Fruit fly (Drosophila melanogaster): ENCODE results near the gene Rox8.
A peak's percentile ranks its signal among the peaks of the same experiment; 100 is the strongest.

Gene Rox8

DNA sequence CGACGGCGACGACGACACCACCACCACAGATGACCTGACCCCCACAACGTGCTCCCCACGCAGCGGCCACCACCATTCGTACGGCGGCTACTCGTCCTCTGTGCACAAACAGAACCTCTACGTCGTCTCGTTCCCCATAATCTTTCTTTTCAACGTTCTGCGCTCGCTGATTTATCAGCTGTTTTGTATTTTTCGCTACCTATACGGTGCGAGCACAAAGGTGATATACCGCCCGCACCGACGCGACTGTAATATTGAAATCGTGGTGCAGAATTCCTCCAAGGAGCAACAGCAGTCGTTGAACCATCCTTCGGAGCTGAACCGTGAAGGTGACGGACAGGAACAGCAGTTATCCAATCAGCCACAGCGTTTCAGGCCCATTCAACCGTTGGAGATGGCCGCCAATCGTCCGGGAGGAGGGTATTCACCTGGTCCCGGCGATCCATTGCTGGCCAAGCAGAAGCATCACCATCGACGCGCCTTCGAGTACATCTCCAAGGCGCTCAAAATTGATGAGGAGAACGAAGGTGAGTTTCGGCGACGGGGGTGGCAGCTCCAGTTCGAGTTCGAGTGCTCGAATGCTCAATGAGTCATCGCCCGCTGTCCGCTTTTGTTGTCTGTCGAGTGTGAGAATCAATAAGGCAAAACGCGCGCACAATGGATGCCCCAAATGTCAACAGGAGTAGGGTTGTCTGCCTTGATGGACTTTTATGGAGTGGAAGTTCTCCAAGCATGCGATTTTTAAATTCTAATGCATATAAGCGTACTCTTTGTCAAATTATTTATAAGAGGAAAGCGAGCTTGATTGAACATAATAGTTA lies 9.1 kb downstream of the Rox8 start, which contains the start of gene Miro (continued):
- TF ChIP-seq so (GFP tag; IDR thresholded peaks at IDR 0.05): no peak
- TF ChIP-seq CG1792 (GFP tag; optimal IDR thresholded peaks at IDR 0.05): no peak
- no peak for TF ChIP-seq CG9797 (GFP tag; optimal IDR thresholded peaks at IDR 0.05)
- no peak for TF ChIP-seq gcm2 (GFP tag; optimal IDR thresholded peaks at IDR 0.05)
- 0 out of 2 replicates have a peak, but pooled peaks have one; percentile 13 for TF ChIP-seq ara (GFP tag; IDR thresholded peaks at IDR 0.05)
- TF ChIP-seq CG12155 (GFP tag; optimal IDR thresholded peaks at IDR 0.05): peak; percentile 92
- TF ChIP-seq Hey (tag; optimal IDR thresholded peaks at IDR 0.05): no peak
- peak in 1 of 2 experiments; percentile 71 for TF ChIP-seq crp (GFP tag; optimal IDR thresholded peaks at IDR 0.05)
- no peak for TF ChIP-seq wek (GFP tag; optimal IDR thresholded peaks at IDR 0.05)
- no peak for TF ChIP-seq CG4282 (GFP tag; optimal IDR thresholded peaks at IDR 0.05)
- TF ChIP-seq ATbp (GFP tag; optimal IDR thresholded peaks at IDR 0.05): no peak
- TF ChIP-seq otp (GFP tag; IDR thresholded peaks at IDR 0.05): no peak
- no peak for TF ChIP-seq HLH4C (GFP tag; IDR thresholded peaks at IDR 0.05; ENCODE audit: partially characterized antibody)
- TF ChIP-seq E2f2 (GFP tag; IDR thresholded peaks at IDR 0.05): no peak
- no peak for TF ChIP-seq toy (GFP tag; IDR thresholded peaks at IDR 0.05)
- TF ChIP-seq CG9215 (GFP tag; IDR thresholded peaks at IDR 0.05): no peak
- no peak for TF ChIP-seq Sry-δ (GFP tag; optimal IDR thresholded peaks at IDR 0.05)
- TF ChIP-seq CG12236 (GFP tag; optimal IDR thresholded peaks at IDR 0.05): no peak
- no peak for TF ChIP-seq CG9609 (GFP tag; optimal IDR thresholded peaks at IDR 0.05)
- no peak for TF ChIP-seq CG14965 (GFP tag; optimal IDR thresholded peaks at IDR 0.05; ENCODE audit: borderline replicate concordance)
- TF ChIP-seq CG17361 (GFP tag; IDR thresholded peaks at IDR 0.05): no peak
- TF ChIP-seq ttk (GFP tag; IDR thresholded peaks at IDR 0.05): no peak
- peak; percentile 15 for TF ChIP-seq kay (GFP tag; optimal IDR thresholded peaks at IDR 0.05)
- TF ChIP-seq CG34376 (GFP tag; optimal IDR thresholded peaks at IDR 0.05): no peak
- TF ChIP-seq CG2199 (GFP tag; IDR thresholded peaks at IDR 0.05): no peak
- no peak for TF ChIP-seq z (GFP tag; IDR thresholded peaks at IDR 0.05)
- TF ChIP-seq CG9876 (GFP tag; optimal IDR thresholded peaks at IDR 0.05): no peak
- TF ChIP-seq Nf-YA (GFP tag; IDR thresholded peaks at IDR 0.05): no peak
- no peak for TF ChIP-seq sqz (GFP tag; optimal IDR thresholded peaks at IDR 0.05)
- no peak for TF ChIP-seq Poxn (GFP tag; IDR thresholded peaks at IDR 0.05)
- no peak for TF ChIP-seq disco-r (GFP tag; optimal IDR thresholded peaks at IDR 0.05)
- peak; percentile 63 for TF ChIP-seq nom (GFP tag; optimal IDR thresholded peaks at IDR 0.05)
- TF ChIP-seq CG33213 (GFP tag; optimal IDR thresholded peaks at IDR 0.05): no peak
- no peak for TF ChIP-seq stc (GFP tag; IDR thresholded peaks at IDR 0.05)
- TF ChIP-seq Dp (GFP tag; optimal IDR thresholded peaks at IDR 0.05): no peak
- TF ChIP-seq croc (GFP tag; conservative IDR thresholded peaks at IDR 0.05): no peak
- TF ChIP-seq CG4617 (GFP tag; optimal IDR thresholded peaks at IDR 0.05; ENCODE audit: borderline replicate concordance): no peak
- no peak for TF ChIP-seq CG11247 (GFP tag; IDR thresholded peaks at IDR 0.05)
- TF ChIP-seq NC2β (GFP tag; optimal IDR thresholded peaks at IDR 0.05): no peak
- TF ChIP-seq CG42726 (GFP tag; IDR thresholded peaks at IDR 0.05; ENCODE audit: partially characterized antibody): no peak
- no peak for TF ChIP-seq pita (GFP tag; optimal IDR thresholded peaks at IDR 0.05)
- TF ChIP-seq D19B (GFP tag; optimal IDR thresholded peaks at IDR 0.05): no peak
- TF ChIP-seq CG13424 (tag; optimal IDR thresholded peaks at IDR 0.05): no peak
- peak; percentile 70 for TF ChIP-seq CG15073 (GFP tag; optimal IDR thresholded peaks at IDR 0.05)
- no peak for TF ChIP-seq CG2202 (tag; optimal IDR thresholded peaks at IDR 0.05)
- no peak for TF ChIP-seq CG12942 (GFP tag; optimal IDR thresholded peaks at IDR 0.05)
- no peak for TF ChIP-seq ken (GFP tag; IDR thresholded peaks at IDR 0.05)
- TF ChIP-seq Deaf1 (tag; optimal IDR thresholded peaks at IDR 0.05): no peak
- TF ChIP-seq CG13287 (GFP tag; IDR thresholded peaks at IDR 0.05; ENCODE audit: partially characterized antibody): no peak
- no peak for TF ChIP-seq CG16813 (GFP tag; IDR thresholded peaks at IDR 0.05; ENCODE audit: partially characterized antibody)

Data from whole organism, embryonic.